Fruit fly (Drosophila melanogaster): Measurements from ENCODE around the gene rols.

DNA sequence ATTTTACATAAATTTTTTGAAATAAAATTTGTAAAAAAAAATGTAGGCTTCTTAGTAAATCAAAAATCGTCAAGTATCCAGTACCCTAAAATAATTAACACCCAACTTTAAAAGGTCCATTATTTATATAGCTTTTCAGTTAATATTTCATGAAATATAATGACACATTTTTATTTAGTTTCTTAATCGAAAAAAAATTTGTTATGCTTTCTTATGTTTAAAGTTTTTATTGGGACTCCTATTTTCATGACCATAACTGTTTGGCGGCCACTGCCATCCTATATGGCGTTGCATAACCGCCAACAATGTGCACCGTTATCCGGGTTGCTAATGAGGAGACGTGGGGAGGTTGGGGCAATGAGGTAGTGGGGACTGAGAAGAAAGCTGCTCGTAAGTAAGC is 43.9 kb upstream of the rols start:
- TF ChIP-seq Snoo (tag; optimal IDR thresholded peaks at IDR 0.05) (no peak), CG10348 (GFP tag; IDR thresholded peaks at IDR 0.05) (no peak), CG13204 (GFP tag; optimal IDR thresholded peaks at IDR 0.05) (no peak), Ets98B (GFP tag; IDR thresholded peaks at IDR 0.05) (no peak), CG15710 (tag; optimal IDR thresholded peaks at IDR 0.05) (no peak), CG8301 (tag; optimal IDR thresholded peaks at IDR 0.05) (no peak), fd96Ca (GFP tag; IDR thresholded peaks at IDR 0.05) (no peak), D1 (tag; optimal IDR thresholded peaks at IDR 0.05) (no peak), CG4496 (GFP tag; IDR thresholded peaks at IDR 0.05) (no peak)

All from whole organism, pupa.